Worm (Caenorhabditis elegans): ENCODE data around the gene dbt-1.
A peak's percentile ranks its signal among the peaks of the same experiment; 100 is the strongest.

Gene dbt-1

ce11 chrII:7945168-7945567 is at the start of gene dbt-1:
dbt-1 (minus strand) TSS chrII:7945206.
- TF ChIP-seq ceh-88 (GFP tag; IDR thresholded peaks at IDR 0.05) (peak; percentile 59), fkh-8 (tag; optimal IDR thresholded peaks at IDR 0.05) (peak; percentile 73), nhr-84 (tag; optimal IDR thresholded peaks at IDR 0.05) (no peak), nhr-19 (GFP tag; conservative IDR thresholded peaks at IDR 0.05) (peak; percentile 90), unc-86 (tag; optimal IDR thresholded peaks at IDR 0.05) (peak; percentile 83), C04F5.9 (tag; optimal IDR thresholded peaks at IDR 0.05) (peak; percentile 82), pax-3 (tag; optimal IDR thresholded peaks at IDR 0.05) (peak; percentile 26), mef-2 (tag; optimal IDR thresholded peaks at IDR 0.05) (peak; percentile 1), nhr-11 (tag; optimal IDR thresholded peaks at IDR 0.05) (peak; percentile 88), dpl-1 (GFP tag; optimal IDR thresholded peaks at IDR 0.05) (peak; percentile 97 to 99 (median 98)), ztf-4 (tag; optimal IDR thresholded peaks at IDR 0.05) (peak; percentile 47), nhr-28 (tag; optimal IDR thresholded peaks at IDR 0.05) (no peak), jun-1 (tag; optimal IDR thresholded peaks at IDR 0.05) (peak; percentile 83), skn-1 (tag; optimal IDR thresholded peaks at IDR 0.05) (peak; percentile 82), egl-27 (tag; optimal IDR thresholded peaks at IDR 0.05) (no peak), sox-4 (tag; optimal IDR thresholded peaks at IDR 0.05) (peak; percentile 82), grh-1 (GFP tag; IDR thresholded peaks at IDR 0.05) (peak; percentile 92), unc-98 (GFP tag; IDR thresholded peaks at IDR 0.05) (0 out of 2 replicates have a peak, but pooled peaks have one; percentile 25), tbx-2 (tag; optimal IDR thresholded peaks at IDR 0.05) (peak; percentile 92), lin-14 (GFP tag; optimal IDR thresholded peaks at IDR 0.05) (peak; percentile 80), hlh-4 (tag; optimal IDR thresholded peaks at IDR 0.05) (no peak), elt-3 (tag; optimal IDR thresholded peaks at IDR 0.05) (peak in 2 of 6 experiments; percentile 61 to 67), nhr-47 (tag; optimal IDR thresholded peaks at IDR 0.05) (peak; percentile 95), sptf-1 (tag; optimal IDR thresholded peaks at IDR 0.05) (no peak), snu-23 (GFP tag; optimal IDR thresholded peaks at IDR 0.05) (peak; percentile 93), tlp-1 (tag; optimal IDR thresholded peaks at IDR 0.05) (no peak), unc-30 (tag; optimal IDR thresholded peaks at IDR 0.05) (peak; percentile 23), pag-3 (tag; optimal IDR thresholded peaks at IDR 0.05; ENCODE audit: borderline replicate concordance, insufficient read depth) (no peak), nhr-90 (tag; optimal IDR thresholded peaks at IDR 0.05; ENCODE audit: poor library complexity) (peak; percentile 88), lir-3 (tag; optimal IDR thresholded peaks at IDR 0.05; ENCODE audit: poor library complexity) (peak; percentile 63), aha-1 (tag; optimal IDR thresholded peaks at IDR 0.05) (no peak), ceh-8 (GFP tag; optimal IDR thresholded peaks at IDR 0.05) (peak; percentile 54), irx-1 (tag; optimal IDR thresholded peaks at IDR 0.05) (peak; percentile 90), hlh-17 (GFP tag; optimal IDR thresholded peaks at IDR 0.05; ENCODE audit: borderline replicate concordance) (no peak), unc-62 (GFP tag; optimal IDR thresholded peaks at IDR 0.05) (no peak), Y116A8C.19 (tag; optimal IDR thresholded peaks at IDR 0.05; ENCODE audit: borderline replicate concordance) (no peak), sup-37 (GFP tag; optimal IDR thresholded peaks at IDR 0.05) (peak; percentile 76), ztf-11 (tag; optimal IDR thresholded peaks at IDR 0.05) (peak in 1 of 2 experiments; percentile 56), ceh-82 (tag; optimal IDR thresholded peaks at IDR 0.05) (peak; percentile 57 to 84 (median 81)), C34B4.2 (tag; optimal IDR thresholded peaks at IDR 0.05) (no peak), zip-4 (GFP tag; optimal IDR thresholded peaks at IDR 0.05) (peak; percentile 73), nhr-85 (tag) (peak; percentile 93), nhr-77 (tag; optimal IDR thresholded peaks at IDR 0.05) (peak; percentile 50), nhr-12 (tag; optimal IDR thresholded peaks at IDR 0.05) (no peak), lin-39 (tag; optimal IDR thresholded peaks at IDR 0.05) (peak; percentile 86), unc-130 (tag; optimal IDR thresholded peaks at IDR 0.05) (peak; percentile 80), elt-2 (tag; optimal IDR thresholded peaks at IDR 0.05) (peak; percentile 49), C16A3.4 (tag; optimal IDR thresholded peaks at IDR 0.05) (peak; percentile 75), fkh-4 (tag; optimal IDR thresholded peaks at IDR 0.05; ENCODE audit: borderline replicate concordance) (peak; percentile 64), aly-2 (tag; optimal IDR thresholded peaks at IDR 0.05) (peak; percentile 87), dsc-1 (tag; optimal IDR thresholded peaks at IDR 0.05) (peak; percentile 94), snpc-4 (tag; optimal IDR thresholded peaks at IDR 0.05) (peak; percentile 76)
